Worm (Caenorhabditis elegans) whole organism, L4 larva: ENCODE data around the gene F40G9.19.

Experiments used
- D1046.2 ChIP-seq: fragments of 200-800 bp; sonication (Bioruptor generic); IDR thresholded peaks from 2 replicates; pipeline ENCODE4 v1.3.6; 2022; ENCODE audit warnings: missing genetic modification characterization, missing compliant biosample characterization
- F44E2.7 ChIP-seq: fragments of 200-800 bp; sonication (Bioruptor generic); IDR thresholded peaks from 2 replicates; pipeline ENCODE4 v2.1.2; 2022; ENCODE audit warnings: missing genetic modification characterization, missing compliant biosample characterization
- hlh-30 ChIP-seq: sonication (generic microtip); optimal IDR thresholded peaks from 2 replicates; lab custom pipeline; 2017; ENCODE audit warnings: antibody characterized with exemption, mild to moderate bottlenecking, missing genetic modification characterization, missing compliant biosample characterization; ENCODE audit not compliant: insufficient read depth
- hmg-1.1 ChIP-seq: fragments of 200-800 bp; sonication (Bioruptor generic); IDR thresholded peaks from 2 replicates; pipeline ENCODE4 v1.3.6; 2022; ENCODE audit warnings: missing genetic modification reagents, missing genetic modification characterization, missing compliant biosample characterization
- nhr-25 ChIP-seq: sonication (generic microtip); optimal IDR thresholded peaks from 2 replicates; lab custom pipeline; 2017; ENCODE audit warnings: missing genetic modification characterization, mild to moderate bottlenecking, missing compliant biosample characterization, antibody characterized with exemption, moderate library complexity, borderline replicate concordance; ENCODE audit not compliant: insufficient read depth
- nhr-28 ChIP-seq: fragments of 150-350 bp; optimal IDR thresholded peaks from 2 replicates; lab custom pipeline; 2014; ENCODE audit warnings: missing biosample characterization, missing genetic modification characterization
- nhr-77 ChIP-seq: fragments of 150-350 bp; optimal IDR thresholded peaks from 2 replicates; lab custom pipeline; 2014; ENCODE audit warnings: missing biosample characterization, missing genetic modification characterization
- ztf-11 ChIP-seq: fragments of 150-350 bp; optimal IDR thresholded peaks from 2 replicates; lab custom pipeline; 2014; ENCODE audit warnings: missing biosample characterization, missing genetic modification characterization

ce11 chrIII:178126-178525 is 4.5 kb downstream of the F40G9.19 start:
- no peak for TF ChIP-seq nhr-77 (tag; lab: Kevin White, UChicago)
- no peak for TF ChIP-seq nhr-28 (tag; lab: Kevin White, UChicago)
- no peak for TF ChIP-seq hlh-30 (tag; lab: Kevin White, UChicago)
- TF ChIP-seq hmg-1.1 (GFP tag; lab: Robert Waterston, UW): no peak
- no peak for TF ChIP-seq D1046.2 (GFP tag; lab: Robert Waterston, UW)
- TF ChIP-seq ztf-11 (tag; lab: Kevin White, UChicago): no peak
- no peak for TF ChIP-seq nhr-25
- no peak for TF ChIP-seq F44E2.7
